Worm (Caenorhabditis elegans) whole organism, L3 larva: Measurements from ENCODE around the gene svh-2.
A peak's percentile ranks its signal among the peaks of the same experiment; 100 is the strongest.

Experiments used
- R02D3.7 ChIP-seq: fragments of 150-350 bp; optimal IDR thresholded peaks from 2 replicates; lab custom pipeline; 2014; ENCODE audit warnings: missing biosample characterization, missing genetic modification characterization
- ZK546.5 ChIP-seq: sonication (generic microtip); optimal IDR thresholded peaks from 2 replicates; lab custom pipeline; 2017; ENCODE audit warnings: missing biosample characterization, missing genetic modification characterization
- aly-2 ChIP-seq: fragments of 150-350 bp; optimal IDR thresholded peaks from 2 replicates; lab custom pipeline; 2014; ENCODE audit warnings: missing biosample characterization, missing genetic modification characterization
- ama-1 ChIP-seq: fragments of 150-350 bp; optimal IDR thresholded peaks from 2 replicates; lab custom pipeline; 2018
- ceh-16 ChIP-seq: sonication (generic microtip); optimal IDR thresholded peaks from 2 replicates; lab custom pipeline; 2017; ENCODE audit warnings: missing biosample characterization, missing genetic modification characterization
- ceh-28 ChIP-seq: fragments of 150-350 bp; optimal IDR thresholded peaks from 2 replicates; lab custom pipeline; 2014; ENCODE audit warnings: missing biosample characterization, missing genetic modification reagents, missing genetic modification characterization
- daf-12 ChIP-seq: fragments of 150-350 bp; optimal IDR thresholded peaks from 2 replicates; lab custom pipeline; 2014; ENCODE audit warnings: missing biosample characterization, missing genetic modification reagents, missing genetic modification characterization
- egl-27 ChIP-seq: sonication (generic microtip); optimal IDR thresholded peaks from 4 replicates; lab custom pipeline; 2017; ENCODE audit warnings: missing biosample characterization, missing genetic modification reagents, missing genetic modification characterization
- egl-5 ChIP-seq: fragments of 150-350 bp; optimal IDR thresholded peaks from 2 replicates; lab custom pipeline; 2017; ENCODE audit warnings: missing biosample characterization, missing genetic modification reagents, missing genetic modification characterization, inconsistent platforms
- elt-2 ChIP-seq: sonication (generic microtip); optimal IDR thresholded peaks from 2 replicates; lab custom pipeline; 2016; ENCODE audit warnings: missing genetic modification reagents, mild to moderate bottlenecking, missing genetic modification characterization, missing compliant biosample characterization
- elt-3 ChIP-seq, 3 experiments: fragments of 150-350 bp in 1 of 3; sonication (generic microtip) in 2 of 3; optimal IDR thresholded peaks; 2 replicates in 2 of 3; 4 replicates in 1 of 3; lab custom pipeline; 2014 to 2017; ENCODE audit warnings: missing biosample characterization in 3 of 3, missing genetic modification characterization in 3 of 3
- eor-1 ChIP-seq, 2 experiments: fragments of 150-350 bp; optimal IDR thresholded peaks; 2 replicates each; lab custom pipeline; 2014 to 2018; ENCODE audit warnings: missing biosample characterization in 2 of 2, missing genetic modification characterization in 2 of 2
- fos-1 ChIP-seq: fragments of 150-350 bp; optimal IDR thresholded peaks from 2 replicates; lab custom pipeline; 2014; ENCODE audit warnings: missing biosample characterization, missing genetic modification characterization
- hmg-11 ChIP-seq: sonication (generic microtip); optimal IDR thresholded peaks from 2 replicates; lab custom pipeline; 2016; ENCODE audit warnings: missing genetic modification characterization, missing compliant biosample characterization
- jun-1 ChIP-seq: fragments of 150-350 bp; optimal IDR thresholded peaks from 2 replicates; lab custom pipeline; 2014; ENCODE audit warnings: missing biosample characterization, missing genetic modification reagents, missing genetic modification characterization
- lin-15B ChIP-seq: fragments of 150-350 bp; optimal IDR thresholded peaks from 2 replicates; lab custom pipeline; 2014; ENCODE audit warnings: missing biosample characterization, missing genetic modification characterization
- lin-39 ChIP-seq: fragments of 150-350 bp; optimal IDR thresholded peaks from 2 replicates; lab custom pipeline; 2018; ENCODE audit warnings: missing biosample characterization, missing genetic modification reagents, missing genetic modification characterization
- lsy-12 ChIP-seq: sonication (generic microtip); optimal IDR thresholded peaks from 2 replicates; lab custom pipeline; 2016; ENCODE audit warnings: mild to moderate bottlenecking, missing genetic modification characterization, missing compliant biosample characterization
- mml-1 ChIP-seq: fragments of 150-350 bp; sonication (generic microtip); optimal IDR thresholded peaks from 3 replicates; lab custom pipeline; 2014; ENCODE audit warnings: missing biosample characterization, missing genetic modification characterization
- nfya-1 ChIP-seq: sonication (generic microtip); optimal IDR thresholded peaks from 2 replicates; lab custom pipeline; 2017; ENCODE audit warnings: missing genetic modification characterization, mild to moderate bottlenecking, missing compliant biosample characterization, antibody characterized with exemption, moderate library complexity; ENCODE audit not compliant: insufficient read depth
- nhr-11 ChIP-seq: fragments of 150-350 bp; optimal IDR thresholded peaks from 2 replicates; lab custom pipeline; 2014; ENCODE audit warnings: missing biosample characterization, missing genetic modification characterization
- nhr-12 ChIP-seq: fragments of 150-350 bp; optimal IDR thresholded peaks from 2 replicates; lab custom pipeline; 2014; ENCODE audit warnings: missing biosample characterization, missing genetic modification characterization
- nhr-23 ChIP-seq: fragments of 150-350 bp; optimal IDR thresholded peaks from 2 replicates; lab custom pipeline; 2014; ENCODE audit warnings: missing biosample characterization, missing genetic modification reagents, missing genetic modification characterization
- nhr-237 ChIP-seq: fragments of 150-350 bp; optimal IDR thresholded peaks from 2 replicates; lab custom pipeline; 2014; ENCODE audit warnings: missing biosample characterization, missing genetic modification characterization
- nhr-25 ChIP-seq: sonication (generic microtip); optimal IDR thresholded peaks from 2 replicates; lab custom pipeline; 2017; ENCODE audit warnings: missing biosample characterization, missing genetic modification characterization
- nhr-28 ChIP-seq: fragments of 150-350 bp; optimal IDR thresholded peaks from 2 replicates; lab custom pipeline; 2014; ENCODE audit warnings: missing biosample characterization, missing genetic modification characterization
- nhr-43 ChIP-seq: sonication (generic microtip); optimal IDR thresholded peaks from 2 replicates; lab custom pipeline; 2016; ENCODE audit warnings: mild to moderate bottlenecking, missing genetic modification characterization, missing compliant biosample characterization; ENCODE audit not compliant: poor library complexity, severe bottlenecking
- nhr-67 ChIP-seq: fragments of 150-350 bp; optimal IDR thresholded peaks from 2 replicates; lab custom pipeline; 2014; ENCODE audit warnings: missing biosample characterization, missing genetic modification characterization
- nhr-76 ChIP-seq: fragments of 150-350 bp; sonication (generic microtip); optimal IDR thresholded peaks from 5 replicates; lab custom pipeline; 2014; ENCODE audit warnings: missing biosample characterization, missing genetic modification characterization
- nhr-77 ChIP-seq: fragments of 150-350 bp; optimal IDR thresholded peaks from 2 replicates; lab custom pipeline; 2014; ENCODE audit warnings: missing biosample characterization, missing genetic modification characterization
- pha-4 ChIP-seq: fragments of 150-350 bp; optimal IDR thresholded peaks from 2 replicates; lab custom pipeline; 2014; ENCODE audit warnings: missing biosample characterization, missing genetic modification reagents, missing genetic modification characterization
- pqm-1 ChIP-seq: fragments of 150-350 bp; optimal IDR thresholded peaks from 2 replicates; lab custom pipeline; 2017; ENCODE audit warnings: missing biosample characterization, missing genetic modification characterization, inconsistent platforms
- sea-2 ChIP-seq: fragments of 150-350 bp; sonication (generic microtip); optimal IDR thresholded peaks from 4 replicates; lab custom pipeline; 2014; ENCODE audit warnings: missing biosample characterization, missing genetic modification reagents, missing genetic modification characterization
- skn-1 ChIP-seq: fragments of 150-350 bp; optimal IDR thresholded peaks from 2 replicates; lab custom pipeline; 2014; ENCODE audit warnings: missing biosample characterization, missing genetic modification characterization
- tbx-2 ChIP-seq: sonication (generic microtip); optimal IDR thresholded peaks from 2 replicates; lab custom pipeline; 2016; ENCODE audit warnings: mild to moderate bottlenecking, missing genetic modification characterization, missing compliant biosample characterization
- unc-39 ChIP-seq: sonication (generic microtip); optimal IDR thresholded peaks from 4 replicates; lab custom pipeline; 2017; ENCODE audit warnings: missing biosample characterization, missing genetic modification characterization
- unc-62 ChIP-seq: fragments of 150-350 bp; sonication (generic microtip); optimal IDR thresholded peaks from 4 replicates; lab custom pipeline; 2014; ENCODE audit warnings: missing biosample characterization, missing genetic modification reagents, missing genetic modification characterization
- zag-1 ChIP-seq: fragments of 150-350 bp; optimal IDR thresholded peaks from 2 replicates; lab custom pipeline; 2014; ENCODE audit warnings: missing biosample characterization, missing genetic modification characterization
- ztf-11 ChIP-seq: fragments of 150-350 bp; optimal IDR thresholded peaks from 2 replicates; lab custom pipeline; 2014; ENCODE audit warnings: missing biosample characterization, missing genetic modification characterization
- ztf-4 ChIP-seq: fragments of 150-350 bp; optimal IDR thresholded peaks from 2 replicates; lab custom pipeline; 2014; ENCODE audit warnings: missing biosample characterization, missing genetic modification characterization

Gene svh-2

DNA sequence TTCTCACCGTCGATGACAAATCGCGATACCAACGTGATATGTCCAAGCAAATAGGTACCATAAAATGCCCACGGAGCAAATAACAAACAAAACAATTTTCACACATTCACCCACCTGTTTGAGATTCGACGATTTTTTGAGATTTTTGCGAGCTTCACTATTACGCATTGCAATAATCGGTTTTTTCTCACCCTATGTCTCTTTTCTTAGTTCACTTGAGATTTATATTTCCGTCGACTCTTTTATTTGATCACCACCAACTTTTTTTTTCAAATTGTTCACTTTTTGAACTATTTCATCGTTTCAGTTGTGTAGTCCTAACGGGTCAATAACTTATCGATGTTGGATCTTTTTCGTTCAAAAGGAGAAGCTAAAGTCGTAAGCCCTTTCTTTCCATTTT, 35.4 kb downstream of the svh-2 start, which contains the start of gene fbxl-4:
TSS of gene fbxl-4 (plus strand) at position 301 of the 400 bp plus-strand sequence.
- no peak for TF ChIP-seq nhr-12 (tag; lab: Kevin White, UChicago)
- TF ChIP-seq ZK546.5, result no peak
- TF ChIP-seq hmg-11, result no peak
- no peak for TF ChIP-seq elt-2 (tag; lab: Kevin White, UChicago)
- TF ChIP-seq fos-1, result no peak
- TF ChIP-seq ztf-4 (tag; lab: Kevin White, UChicago), result no peak
- TF ChIP-seq unc-62 (GFP tag; lab: Kevin White, UChicago), result no peak
- no peak for TF ChIP-seq nhr-11 (tag; lab: Kevin White, UChicago)
- no peak for TF ChIP-seq pha-4
- no peak for TF ChIP-seq lin-39
- TF ChIP-seq R02D3.7 (tag; lab: Kevin White, UChicago), result no peak
- no peak for TF ChIP-seq egl-27
- no peak for TF ChIP-seq elt-3 (tag; optimal IDR thresholded peaks at IDR 0.05; lab: Kevin White, UChicago)
- no peak for TF ChIP-seq daf-12 (tag; lab: Kevin White, UChicago)
- no peak for TF ChIP-seq mml-1
- no peak for TF ChIP-seq ztf-11 (tag; lab: Kevin White, UChicago)
- no peak for TF ChIP-seq nhr-67 (tag; lab: Kevin White, UChicago)
- TF ChIP-seq ceh-16 (tag; lab: Kevin White, UChicago), result no peak
- TF ChIP-seq nhr-23, result no peak

DNA sequence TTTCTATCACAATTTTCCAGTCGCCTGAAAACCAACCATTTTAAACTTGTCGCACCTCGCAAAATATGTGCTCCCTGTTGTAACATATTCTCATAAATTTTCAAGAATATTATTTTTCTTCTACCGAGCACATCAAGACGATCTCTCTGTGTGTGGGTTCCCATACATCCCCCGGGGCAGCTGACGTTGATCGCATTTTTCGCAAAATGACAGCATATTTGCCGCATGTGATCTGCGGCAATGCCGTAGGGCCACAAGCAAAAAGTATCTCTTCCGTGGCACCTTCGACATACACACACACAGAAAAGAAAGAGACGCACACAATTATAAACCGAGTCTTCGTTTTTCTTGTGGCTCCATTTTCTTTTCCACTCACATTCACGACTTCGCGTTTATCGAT, 38.6 kb downstream of the svh-2 start:
- TF ChIP-seq egl-5 (tag; lab: Kevin White, UChicago), result peak; percentile 24
- no peak for TF ChIP-seq unc-39 (tag; lab: Kevin White, UChicago)
- no peak for TF ChIP-seq skn-1 (tag; lab: Kevin White, UChicago)
- no peak for TF ChIP-seq nhr-77 (tag; lab: Kevin White, UChicago)
- no peak for TF ChIP-seq nhr-76 (tag; lab: Kevin White, UChicago)
- no peak for TF ChIP-seq ama-1
- TF ChIP-seq jun-1 (tag; lab: Kevin White, UChicago), result no peak
- TF ChIP-seq nfya-1 (tag; lab: Kevin White, UChicago), result peak; percentile 29
- peak; percentile 23 for TF ChIP-seq lin-39
- no peak for TF ChIP-seq unc-62 (GFP tag; lab: Kevin White, UChicago)

DNA sequence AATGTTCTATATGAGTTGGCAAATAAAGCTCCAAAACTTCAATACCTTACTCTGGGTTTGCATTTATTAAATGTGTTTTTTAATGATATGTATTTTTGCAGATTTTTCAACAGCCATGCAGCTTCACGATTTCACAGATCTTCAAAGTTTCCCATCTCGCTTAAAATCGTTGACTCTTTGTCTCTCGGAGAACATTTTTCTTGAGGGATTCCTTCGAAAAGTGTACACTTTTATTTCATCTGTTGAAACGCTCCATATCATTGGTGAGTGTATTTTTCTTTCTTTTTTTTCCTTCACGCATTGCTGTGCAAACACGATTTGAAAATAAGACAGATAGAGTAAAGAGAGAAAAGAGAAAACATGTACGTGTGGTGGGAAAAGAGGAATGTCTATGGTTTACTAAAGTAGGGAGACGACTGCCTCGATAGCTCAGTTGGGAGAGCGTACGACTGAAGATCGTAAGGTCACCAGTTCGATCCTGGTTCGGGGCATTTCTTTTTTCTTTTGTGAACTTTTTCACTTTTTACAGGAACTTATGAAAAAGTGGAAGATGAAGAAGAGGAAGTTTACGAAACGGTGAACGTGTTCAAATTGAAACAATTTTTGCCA, 40.2 kb downstream of the svh-2 start:
- TF ChIP-seq egl-27 (no peak), tbx-2 (peak; percentile 58), eor-1 (tag; optimal IDR thresholded peaks at IDR 0.05; lab: Kevin White, UChicago) (peak in 1 of 2 experiments; percentile 64), hmg-11 (peak; percentile 93), zag-1 (tag; lab: Kevin White, UChicago) (no peak), skn-1 (tag; lab: Kevin White, UChicago) (no peak), ztf-4 (tag; lab: Kevin White, UChicago) (no peak), nhr-12 (tag; lab: Kevin White, UChicago) (no peak), egl-5 (tag; lab: Kevin White, UChicago) (no peak), nhr-28 (no peak), pqm-1 (peak; percentile 20), ceh-28 (no peak), elt-2 (tag; lab: Kevin White, UChicago) (peak; percentile 35), aly-2 (no peak), unc-62 (GFP tag; lab: Kevin White, UChicago) (peak; percentile 16), elt-3 (tag; optimal IDR thresholded peaks at IDR 0.05; lab: Kevin White, UChicago) (no peak), nhr-11 (tag; lab: Kevin White, UChicago) (peak; percentile 29), ama-1 (no peak), ztf-11 (tag; lab: Kevin White, UChicago) (peak; percentile 36), lsy-12 (tag; lab: Kevin White, UChicago) (peak; percentile 18), pha-4 (peak; percentile 74), lin-39 (peak; percentile 37), nhr-25 (tag; lab: Kevin White, UChicago) (no peak), ceh-16 (tag; lab: Kevin White, UChicago) (no peak), nhr-237 (tag; lab: Kevin White, UChicago) (no peak), nfya-1 (tag; lab: Kevin White, UChicago) (peak; percentile 50), nhr-67 (tag; lab: Kevin White, UChicago) (no peak), jun-1 (tag; lab: Kevin White, UChicago) (no peak), nhr-43 (tag; lab: Kevin White, UChicago) (peak; percentile 40), lin-15B (tag; lab: Kevin White, UChicago) (no peak), sea-2 (no peak), R02D3.7 (tag; lab: Kevin White, UChicago) (peak; percentile 49), nhr-77 (tag; lab: Kevin White, UChicago) (no peak)
